Worm (Caenorhabditis elegans): ENCODE results near the gene D1086.12.

DNA sequence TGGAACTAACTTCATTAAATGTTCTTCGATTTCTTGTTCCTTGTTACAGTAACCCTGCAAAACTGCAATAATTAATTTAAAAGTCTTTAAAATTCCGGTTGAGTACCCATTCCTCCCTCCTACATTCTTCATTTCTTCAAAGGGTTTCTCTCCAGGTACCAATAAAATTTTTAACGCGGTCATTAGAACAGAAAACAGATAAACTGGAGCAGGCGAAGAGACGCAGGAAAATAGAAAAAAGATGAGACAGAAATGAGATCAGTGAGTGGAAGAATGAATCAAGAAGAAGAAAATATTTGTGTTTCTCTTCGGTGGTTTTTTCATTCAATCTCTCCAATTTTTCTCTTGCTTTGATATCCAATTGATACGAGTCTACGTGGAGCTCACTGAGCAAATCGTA, 7.2 kb upstream of the D1086.12 start, which contains the start of gene D1086.8:
- TF ChIP-seq dao-5 (tag; optimal IDR thresholded peaks at IDR 0.05) (no peak), him-1 (tag; optimal IDR thresholded peaks at IDR 0.05) (no peak), W03F9.2 (tag; optimal IDR thresholded peaks at IDR 0.05) (no peak)
